Fruit fly (Drosophila melanogaster) Kc167 (cell line): ENCODE data around the gene Dif.

Source experiments
- Myc ChIP-seq: fragments of >200 bp; optimal IDR thresholded peaks from 2 replicates; lab custom pipeline; 2017; ENCODE audit warnings: missing external identifiers
- Sin3A ChIP-seq: fragments of >200 bp; optimal IDR thresholded peaks from 2 replicates; lab custom pipeline; 2018; ENCODE audit warnings: missing external identifiers
- h ChIP-seq: fragments of >200 bp; optimal IDR thresholded peaks from 3 replicates; lab custom pipeline; 2018; ENCODE audit warnings: missing external identifiers
- insv ChIP-seq: fragments of >200 bp; optimal IDR thresholded peaks from 3 replicates; lab custom pipeline; 2018; ENCODE audit warnings: missing external identifiers
- psq ChIP-seq: fragments of >200 bp; optimal IDR thresholded peaks from 2 replicates; lab custom pipeline; 2017; ENCODE audit warnings: missing external identifiers
- ttk ChIP-seq: sonication (Bioruptor generic); optimal IDR thresholded peaks from 2 replicates; lab custom pipeline; 2017; ENCODE audit warnings: missing external identifiers

Gene Dif

DNA sequence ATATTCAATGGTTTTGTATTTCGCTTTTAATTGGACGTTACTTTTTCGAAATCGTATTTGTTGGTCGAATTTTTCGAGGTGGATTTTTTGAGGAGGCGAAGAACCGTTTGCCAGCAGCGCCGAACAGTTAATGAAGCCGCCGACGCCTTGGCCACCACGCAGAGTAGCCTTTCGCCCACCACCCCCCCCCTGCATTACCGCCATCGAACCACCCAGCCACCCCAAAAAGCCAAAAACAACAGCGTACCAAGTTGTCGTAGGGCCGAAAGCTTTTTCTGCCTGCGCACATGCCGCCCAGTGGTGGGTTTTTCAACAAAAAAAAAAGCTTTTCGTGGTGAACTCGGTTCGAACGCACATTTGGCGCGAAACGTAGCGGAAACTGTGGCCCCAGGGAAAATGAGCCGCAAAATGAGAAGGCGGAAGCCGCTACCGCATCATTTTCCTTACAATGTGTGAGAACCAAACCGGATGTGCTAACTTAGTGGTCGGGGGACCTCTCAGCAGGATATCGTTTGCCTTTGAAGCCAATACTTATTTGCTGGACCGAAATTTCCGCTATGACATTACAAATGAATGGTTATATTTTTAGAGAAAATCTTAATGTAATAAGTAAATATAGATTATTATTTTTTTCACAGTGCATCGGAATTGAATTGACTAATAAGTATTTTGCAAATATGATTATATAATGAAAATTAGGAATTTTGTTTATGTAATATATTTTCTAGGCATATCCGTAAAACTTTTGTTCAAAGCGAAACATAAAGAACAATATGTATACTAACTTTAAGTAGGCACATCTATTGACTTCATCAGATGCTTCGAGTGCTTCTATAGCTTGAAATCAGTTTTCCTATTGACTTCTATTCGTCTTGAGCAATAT, at the start of gene Dif, which contains the start of gene CG5043:
Dif (minus strand) TSS at position 132 of the 883 bp plus-strand sequence.
CG5043 (plus strand) TSS at position 833 of the 883 bp plus-strand sequence.
- no peak for TF ChIP-seq h (lab: Kevin White, UChicago)
- no peak for TF ChIP-seq ttk (lab: Kevin White, UChicago)
- no peak for TF ChIP-seq Sin3A (lab: Kevin White, UChicago)
- no peak for TF ChIP-seq Myc (lab: Kevin White, UChicago)
- TF ChIP-seq psq = no peak
- TF ChIP-seq insv = no peak

dm6 chr2L:17480943-17481580, 48.1 kb upstream of the Dif start, which contains the start of the genes fws and Lamtor3:
fws (minus strand) TSS chr2L:17481029.
Lamtor3 (plus strand) TSS chr2L:17481231.
- no peak for TF ChIP-seq h (lab: Kevin White, UChicago)
- no peak for TF ChIP-seq Myc (lab: Kevin White, UChicago)
- no peak for TF ChIP-seq Sin3A (lab: Kevin White, UChicago)
- TF ChIP-seq ttk (lab: Kevin White, UChicago) = no peak
- no peak for TF ChIP-seq insv
- TF ChIP-seq psq = no peak

DNA sequence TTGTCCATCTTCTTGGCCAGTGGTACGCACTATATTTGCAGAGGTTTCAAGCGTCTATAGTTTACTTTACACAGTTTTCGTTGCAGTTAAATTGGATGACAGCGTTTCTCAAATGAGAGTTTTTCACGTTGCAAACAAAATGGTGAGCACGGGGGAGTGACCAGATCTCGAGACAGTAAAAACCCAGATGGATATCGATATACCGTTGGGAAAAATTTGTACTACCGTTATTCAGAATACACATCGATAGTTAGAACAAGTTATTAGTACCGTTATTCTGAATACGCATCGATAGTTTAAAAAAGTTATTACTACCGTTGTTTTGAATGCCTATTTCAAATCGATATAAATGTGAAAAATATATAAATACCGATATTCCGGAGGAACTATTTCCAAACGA, 44.7 kb upstream of the Dif start, which contains the start of gene cass:
cass (minus strand) TSS at position 179 of the 400 bp plus-strand sequence.
- no peak for TF ChIP-seq h (lab: Kevin White, UChicago)
- TF ChIP-seq Myc (lab: Kevin White, UChicago) = no peak
- TF ChIP-seq insv = no peak
- TF ChIP-seq ttk (lab: Kevin White, UChicago) = no peak
- no peak for TF ChIP-seq psq
- no peak for TF ChIP-seq Sin3A (lab: Kevin White, UChicago)

DNA sequence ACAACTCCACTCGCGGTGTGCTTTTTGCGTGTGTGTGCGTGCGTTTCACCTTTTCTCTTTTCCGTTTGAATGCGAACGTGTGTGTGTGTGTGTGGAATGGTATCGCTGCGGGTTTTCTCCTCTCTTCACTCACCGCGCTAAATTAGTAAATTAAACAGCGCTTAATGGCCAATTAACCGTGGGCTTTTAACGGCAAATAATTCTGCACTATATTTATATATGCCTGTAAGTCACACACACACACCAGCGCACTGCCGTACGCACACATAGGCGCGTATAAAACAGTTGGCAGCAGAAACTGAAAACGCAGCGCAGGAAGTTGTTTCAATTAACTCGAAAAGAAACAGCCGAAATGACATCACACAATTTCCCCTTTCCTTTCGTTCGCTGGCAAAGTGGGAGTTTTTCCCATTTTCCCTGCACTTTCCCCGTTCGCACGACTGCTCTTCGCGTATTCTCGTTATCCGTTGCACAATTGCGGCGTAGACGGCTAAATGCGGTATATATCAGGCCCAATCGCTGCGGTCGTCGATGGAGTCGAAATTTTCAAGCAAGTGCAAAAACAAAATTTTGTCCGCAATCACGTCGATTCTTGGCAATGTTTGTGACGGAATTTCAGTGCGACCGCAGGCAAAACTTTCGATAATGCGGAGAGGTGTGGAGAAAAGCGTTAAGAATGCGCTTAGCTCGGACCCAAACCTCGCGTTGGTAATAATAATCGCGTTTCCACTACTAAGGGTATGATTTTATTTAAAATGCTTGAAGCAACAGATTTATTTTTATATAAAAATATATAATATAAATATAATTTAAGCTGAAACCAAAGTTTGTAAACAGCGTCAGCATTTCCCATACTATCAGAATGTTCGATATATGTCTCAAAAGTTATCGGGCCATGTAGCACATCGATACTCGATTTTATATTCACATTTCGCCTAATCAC, 39.9 kb upstream of the Dif start, which contains the start of gene BicD:
BicD (minus strand) TSS at position 634 of the 943 bp plus-strand sequence.
- TF ChIP-seq Myc (lab: Kevin White, UChicago) (no peak), ttk (lab: Kevin White, UChicago) (no peak), insv (no peak), h (lab: Kevin White, UChicago) (no peak), Sin3A (lab: Kevin White, UChicago) (no peak), psq (no peak)

dm6 chr2L:17471524-17471923, 38.6 kb upstream of the Dif start, which contains the start of gene Sgt:
Sgt (plus strand) TSS chr2L:17471603.
- no peak for TF ChIP-seq h (lab: Kevin White, UChicago)
- TF ChIP-seq Myc (lab: Kevin White, UChicago) = no peak
- TF ChIP-seq Sin3A (lab: Kevin White, UChicago) = no peak
- no peak for TF ChIP-seq psq

- TF ChIP-seq psq (no peak), Myc (lab: Kevin White, UChicago) (no peak), Sin3A (lab: Kevin White, UChicago) (no peak), ttk (lab: Kevin White, UChicago) (no peak), h (lab: Kevin White, UChicago) (no peak)
These were observed 37.7 kb upstream of the Dif start for dm6 chr2L:17470630-17471029.

DNA sequence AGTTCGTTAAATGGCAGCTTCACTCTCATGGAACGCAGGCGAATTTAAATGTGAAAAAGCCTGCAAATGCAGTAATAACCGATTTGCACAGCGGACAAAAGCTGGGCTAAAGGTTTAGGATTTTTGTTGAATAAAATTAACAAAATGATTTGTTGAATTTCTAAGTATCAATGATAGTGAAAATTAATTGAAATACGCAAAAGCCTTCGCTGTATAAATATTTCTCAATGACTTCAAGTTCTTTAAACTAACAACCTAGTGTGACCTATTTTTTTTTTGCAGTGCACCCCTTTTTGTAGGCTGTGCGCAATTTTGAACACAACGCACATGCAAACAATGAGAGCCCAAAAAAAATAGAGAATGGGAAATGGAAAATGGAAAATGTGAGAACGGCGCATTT, 34.0 kb upstream of the Dif start:
- TF ChIP-seq Myc (lab: Kevin White, UChicago) (no peak), insv (no peak), h (lab: Kevin White, UChicago) (no peak), Sin3A (lab: Kevin White, UChicago) (no peak), ttk (lab: Kevin White, UChicago) (no peak), psq (no peak)

- no peak for TF ChIP-seq insv
- no peak for TF ChIP-seq h (lab: Kevin White, UChicago)
- no peak for TF ChIP-seq Myc (lab: Kevin White, UChicago)
- no peak for TF ChIP-seq psq
- no peak for TF ChIP-seq ttk (lab: Kevin White, UChicago)
- no peak for TF ChIP-seq Sin3A (lab: Kevin White, UChicago)
These were observed 33.1 kb upstream of the Dif start for dm6 chr2L:17465915-17466677.

DNA sequence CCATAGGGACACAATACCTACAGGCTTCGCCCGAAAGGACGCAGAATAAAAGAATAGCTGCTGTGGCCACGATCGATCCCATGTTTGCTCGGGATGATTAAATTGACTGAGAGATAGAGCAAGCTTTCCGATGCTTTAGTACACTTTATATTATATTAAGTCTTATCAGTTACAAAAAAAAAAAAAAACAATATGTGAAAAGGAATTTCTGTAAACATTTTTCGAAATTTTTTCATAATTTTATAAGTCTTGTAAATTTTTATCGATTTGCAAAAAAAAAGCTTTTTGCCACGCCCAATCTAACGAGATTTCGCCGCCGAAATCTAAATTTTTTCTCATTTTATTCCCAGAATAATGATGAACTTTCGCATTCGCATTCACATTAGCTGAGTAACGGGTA, 25.0 kb upstream of the Dif start, which contains the start of gene CG18563:
CG18563 (minus strand) TSS at position 101 of the 400 bp plus-strand sequence.
- TF ChIP-seq insv (no peak), psq (no peak), h (lab: Kevin White, UChicago) (no peak), Sin3A (lab: Kevin White, UChicago) (no peak), ttk (lab: Kevin White, UChicago) (no peak), Myc (lab: Kevin White, UChicago) (no peak)

DNA sequence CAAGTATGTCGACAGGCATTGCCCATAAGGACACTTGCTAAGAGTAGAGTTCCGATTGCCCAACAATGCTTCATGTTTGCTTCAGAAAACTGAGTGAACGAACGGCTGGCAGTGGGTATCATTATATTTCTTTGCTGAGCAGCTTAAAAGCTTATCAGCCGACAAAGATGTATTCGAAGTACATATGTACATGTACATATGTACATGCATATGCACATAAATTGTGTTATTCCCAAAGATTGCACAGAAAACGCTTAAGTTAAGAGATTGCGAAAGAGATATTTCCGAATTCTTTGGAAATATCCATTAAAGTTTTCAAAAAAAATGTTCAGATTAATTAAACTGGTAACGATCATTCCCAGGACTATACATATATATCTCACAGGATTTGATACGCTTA, 22.9 kb upstream of the Dif start, which contains the start of gene SPH93:
SPH93 (minus strand) TSS at position 101 of the 400 bp plus-strand sequence.
- no peak for TF ChIP-seq insv
- TF ChIP-seq Myc (lab: Kevin White, UChicago) = no peak
- TF ChIP-seq psq = no peak
- no peak for TF ChIP-seq ttk (lab: Kevin White, UChicago)
- no peak for TF ChIP-seq h (lab: Kevin White, UChicago)
- TF ChIP-seq Sin3A (lab: Kevin White, UChicago) = no peak
